Fruit fly (Drosophila melanogaster): ENCODE data around the gene CG7296.

dm6 chr2L:10709353-10709752 lies 22.5 kb upstream of the CG7296 start, which contains the start of gene Lip2:
- TF ChIP-seq pan (optimal IDR thresholded peaks at IDR 0.05): no peak
- no peak for TF ChIP-seq usp (GFP tag; optimal IDR thresholded peaks at IDR 0.05)
- TF ChIP-seq psq (optimal IDR thresholded peaks at IDR 0.05): no peak

All from whole organism.